Worm (Caenorhabditis elegans): Measurements from ENCODE around the gene T16G12.12.

The T16G12.12 gene

ce11 chrIII:10106390-10106789 lies 53.0 kb downstream of the T16G12.12 start, which contains the start of gene srt-55:
Gene srt-55 (minus strand): TSS chrIII:10106490.
- TF ChIP-seq fkh-8 (tag; optimal IDR thresholded peaks at IDR 0.05) (no peak), ceh-88 (GFP tag; IDR thresholded peaks at IDR 0.05) (no peak), rnt-1 (tag; optimal IDR thresholded peaks at IDR 0.05) (no peak), ceh-90 (tag; optimal IDR thresholded peaks at IDR 0.05) (no peak), pag-3 (tag; optimal IDR thresholded peaks at IDR 0.05; ENCODE audit: borderline replicate concordance, insufficient read depth) (no peak), aha-1 (tag; optimal IDR thresholded peaks at IDR 0.05) (no peak), mdl-1 (tag; optimal IDR thresholded peaks at IDR 0.05) (no peak), nhr-71 (tag; optimal IDR thresholded peaks at IDR 0.05) (no peak), pax-3 (tag; optimal IDR thresholded peaks at IDR 0.05) (no peak), nhr-90 (tag; optimal IDR thresholded peaks at IDR 0.05; ENCODE audit: poor library complexity) (no peak), mab-9 (GFP tag; IDR thresholded peaks at IDR 0.05) (no peak), ztf-4 (tag; optimal IDR thresholded peaks at IDR 0.05) (no peak), sox-4 (tag; optimal IDR thresholded peaks at IDR 0.05) (no peak), aly-2 (tag; optimal IDR thresholded peaks at IDR 0.05) (no peak), elt-2 (tag; optimal IDR thresholded peaks at IDR 0.05) (no peak), unc-98 (GFP tag; IDR thresholded peaks at IDR 0.05) (no peak), nhr-85 (tag) (no peak), snu-23 (GFP tag; optimal IDR thresholded peaks at IDR 0.05) (no peak)

DNA sequence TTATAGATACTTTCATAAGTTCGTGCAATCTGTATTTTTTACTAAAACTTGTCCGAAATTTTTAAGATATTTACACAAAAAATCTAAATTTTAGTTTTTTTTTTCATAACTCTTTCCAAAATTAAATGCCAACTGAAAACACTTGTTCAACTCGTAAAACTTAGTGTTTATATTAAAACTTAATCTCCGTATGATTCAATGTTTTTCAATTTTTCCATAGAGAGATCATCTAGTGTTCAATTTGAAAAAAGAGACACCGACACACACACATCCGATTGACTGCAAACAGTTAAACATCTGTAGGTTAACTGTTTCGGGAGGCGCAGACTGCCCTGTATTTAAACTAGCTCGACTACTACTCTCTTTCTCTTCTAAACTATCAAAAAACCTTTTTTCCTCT lies 55.6 kb downstream of the T16G12.12 start, which contains the start of gene T16H12.9:
Gene T16H12.9 (plus strand): TSS at position 301 of the 400 bp plus-strand sequence.
- TF ChIP-seq aha-1 (tag; optimal IDR thresholded peaks at IDR 0.05) (no peak), isw-1 (GFP tag; IDR thresholded peaks at IDR 0.05) (no peak), nhr-11 (tag; optimal IDR thresholded peaks at IDR 0.05) (no peak)

DNA sequence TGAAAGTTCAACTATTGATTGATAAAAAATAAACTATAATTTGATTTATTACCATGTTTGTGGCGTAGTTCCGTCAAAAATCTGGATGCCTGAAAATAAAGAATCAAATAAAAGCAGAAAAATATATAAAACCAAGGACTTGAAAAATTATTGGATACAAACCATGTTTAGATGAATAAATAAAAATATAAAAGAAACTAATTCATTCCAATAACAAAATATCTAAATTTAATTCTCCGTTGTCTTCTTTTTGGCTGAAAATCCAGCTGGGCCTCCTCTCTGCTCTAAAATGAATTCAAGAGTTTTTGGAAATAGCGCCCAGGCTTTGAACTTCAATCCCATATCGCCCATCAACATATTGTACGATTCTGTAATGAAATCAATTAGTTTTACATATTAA lies 59.5 kb downstream of the T16G12.12 start, which contains the start of gene vps-29:
Gene vps-29 (minus strand): TSS at position 101 of the 400 bp plus-strand sequence.
- TF ChIP-seq xbp-1 (tag; optimal IDR thresholded peaks at IDR 0.05), result no peak
- TF ChIP-seq mab-9 (GFP tag; IDR thresholded peaks at IDR 0.05), result no peak
- TF ChIP-seq lin-35 (GFP tag; optimal IDR thresholded peaks at IDR 0.05), result no peak
- TF ChIP-seq nhr-237 (tag; optimal IDR thresholded peaks at IDR 0.05), result no peak
- TF ChIP-seq mdl-1 (tag; optimal IDR thresholded peaks at IDR 0.05), result no peak

Data from whole organism, L1 larva.